Worm (Caenorhabditis elegans): ENCODE data around the gene irk-3.
A peak's percentile ranks its signal among the peaks of the same experiment; 100 is the strongest.

DNA sequence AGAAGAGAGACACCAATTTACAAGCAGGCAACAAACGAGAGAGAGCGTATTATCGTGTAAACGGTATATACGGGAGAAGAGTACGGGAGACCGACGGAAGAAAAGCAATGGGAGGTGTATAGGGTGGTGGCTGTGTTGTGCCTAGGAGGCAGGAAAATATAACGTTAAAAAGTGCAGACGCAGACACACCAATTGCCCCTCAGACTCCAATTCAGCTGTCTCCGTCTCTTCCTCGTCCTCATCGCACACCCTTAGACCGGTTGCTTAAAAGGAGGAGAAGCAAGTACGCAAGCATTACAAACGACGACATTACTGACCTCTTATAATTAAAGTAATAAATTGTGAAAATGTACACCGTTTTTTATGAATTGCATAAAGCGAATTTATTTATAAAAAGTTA, 57.8 kb downstream of the irk-3 start:
- TF ChIP-seq T22C8.4 (GFP tag; IDR thresholded peaks at IDR 0.05), result no peak
- TF ChIP-seq cog-1 (tag; optimal IDR thresholded peaks at IDR 0.05), result peak; percentile 79
- no peak for TF ChIP-seq ztf-23 (GFP tag; IDR thresholded peaks at IDR 0.05)
- TF ChIP-seq med-1 (GFP tag; optimal IDR thresholded peaks at IDR 0.05; ENCODE audit: insufficient read depth), result no peak
- no peak for TF ChIP-seq ref-1 (GFP tag; conservative IDR thresholded peaks at IDR 0.05)
- TF ChIP-seq flt-1 (GFP tag; IDR thresholded peaks at IDR 0.05), result 0 out of 2 replicates have a peak, but pooled peaks have one; percentile 48
- 0 out of 2 replicates have a peak, but pooled peaks have one; percentile 5 for TF ChIP-seq klf-2 (GFP tag; conservative IDR thresholded peaks at IDR 0.05)
- TF ChIP-seq ztf-29 (GFP tag; IDR thresholded peaks at IDR 0.05), result peak; percentile 44; the same call in 1 of the 2 replicates

Measured in whole organism, midembryonic.